Fruit fly (Drosophila melanogaster) whole organism, pupa: Measurements from ENCODE around the gene stg.
A peak's percentile ranks its signal among the peaks of the same experiment; 100 is the strongest.

Experiments
- CG10348 ChIP-seq: fragments of 200-800 bp; sonication (Bioruptor generic); IDR thresholded peaks from 2 replicates; pipeline ENCODE4 v1.3.6; 2022; ENCODE audit warnings: missing biosample characterization, missing genetic modification characterization
- CG13204 ChIP-seq: fragments of 200-800 bp; sonication (Bioruptor generic); optimal IDR thresholded peaks from 2 replicates; lab custom pipeline; 2018; ENCODE audit warnings: missing biosample characterization, mild to moderate bottlenecking, missing genetic modification characterization, moderate library complexity
- CG14655 ChIP-seq: fragments of 200-800 bp; sonication (Bioruptor generic); optimal IDR thresholded peaks from 3 replicates; lab custom pipeline; 2017; ENCODE audit warnings: mild to moderate bottlenecking, missing biosample characterization, missing genetic modification reagents, missing genetic modification characterization
- CG4496 ChIP-seq: fragments of 200-800 bp; sonication (Bioruptor generic); IDR thresholded peaks from 3 replicates; pipeline ENCODE4 v1.3.6; 2022; ENCODE audit warnings: missing biosample characterization, missing genetic modification characterization
- CG8159 ChIP-seq: fragments of 200-800 bp; sonication (Bioruptor generic); optimal IDR thresholded peaks from 3 replicates; lab custom pipeline; 2018; ENCODE audit warnings: missing biosample characterization, mild to moderate bottlenecking, missing genetic modification characterization, moderate library complexity
- CG8301 ChIP-seq: fragments of 200-800 bp; sonication (Bioruptor generic); optimal IDR thresholded peaks from 2 replicates; lab custom pipeline; 2018; ENCODE audit warnings: missing biosample characterization, mild to moderate bottlenecking, missing genetic modification characterization
- EcR ChIP-seq: fragments of 200-800 bp; sonication (Bioruptor generic); optimal IDR thresholded peaks from 3 replicates; lab custom pipeline; 2019; ENCODE audit warnings: missing biosample characterization, missing genetic modification characterization, mild to moderate bottlenecking, moderate library complexity, missing genetic modification reagents
- Pif1A ChIP-seq: fragments of 200-800 bp; sonication (Bioruptor generic); optimal IDR thresholded peaks from 3 replicates; lab custom pipeline; 2016; ENCODE audit warnings: missing biosample characterization, missing genetic modification characterization
- Snoo ChIP-seq: fragments of 200-800 bp; sonication (Bioruptor generic); optimal IDR thresholded peaks from 3 replicates; lab custom pipeline; 2017; ENCODE audit warnings: missing biosample characterization, mild to moderate bottlenecking, missing genetic modification characterization, inconsistent platforms

- TF ChIP-seq EcR (GFP tag; lab: Kevin White, UChicago) (no peak), CG4496 (peak; percentile 60; the same call in 2 of the 3 replicates), CG13204 (no peak), Pif1A (GFP tag; lab: Kevin White, UChicago) (no peak), CG8159 (tag; lab: Kevin White, UChicago) (peak; percentile 19), CG10348 (GFP tag; lab: Robert Waterston, UW) (no peak), Snoo (tag; lab: Kevin White, UChicago) (no peak), CG14655 (GFP tag; lab: Kevin White, UChicago) (peak; percentile 86), CG8301 (peak; percentile 79)
These were observed 43.9 kb downstream of the stg start for dm6 chr3R:29211702-29212101.
